Fruit fly (Drosophila melanogaster) whole organism, wandering third instar larva: Measurements from ENCODE around the gene CG46310.

ENCODE experiments used
- CG32264 ChIP-seq: fragments of 200-800 bp; sonication (Bioruptor generic); optimal IDR thresholded peaks from 2 replicates; lab custom pipeline; 2016; ENCODE audit warnings: missing biosample characterization, missing genetic modification characterization
- HLH106 ChIP-seq: fragments of 200-800 bp; optimal IDR thresholded peaks from 3 replicates; lab custom pipeline; 2019; ENCODE audit warnings: missing biosample characterization, mild to moderate bottlenecking, missing genetic modification characterization, moderate library complexity
- Hr83 ChIP-seq: fragments of 200-300 bp; sonication (Bioruptor generic); optimal IDR thresholded peaks from 2 replicates; lab custom pipeline; 2016; ENCODE audit warnings: missing biosample characterization, mild to moderate bottlenecking, missing genetic modification characterization, moderate library complexity; ENCODE audit not compliant: poor library complexity, severe bottlenecking
- Mio ChIP-seq: sonication (Bioruptor generic); optimal IDR thresholded peaks from 2 replicates; lab custom pipeline; 2016; ENCODE audit warnings: missing biosample characterization, missing genetic modification characterization
- OdsH ChIP-seq: fragments of 200-800 bp; sonication (Bioruptor generic); optimal IDR thresholded peaks from 2 replicates; lab custom pipeline; 2016; ENCODE audit warnings: missing biosample characterization, mild to moderate bottlenecking, missing genetic modification characterization
- dl ChIP-seq, 2 experiments: fragments of 175-275, 200-275 bp in 1 of 2; fragments of 200-275 bp in 1 of 2; sonication (Bioruptor generic); optimal IDR thresholded peaks; lab custom pipeline; 2018; ENCODE audit warnings: mild to moderate bottlenecking in 2 of 2, missing biosample characterization in 2 of 2, missing genetic modification characterization in 2 of 2, moderate library complexity in 2 of 2; ENCODE audit not compliant: partially characterized antibody in 2 of 2, insufficient read depth in 1 of 2
- dmrt93B ChIP-seq: fragments of 200-800 bp; sonication (Bioruptor generic); optimal IDR thresholded peaks from 2 replicates; lab custom pipeline; 2018; ENCODE audit warnings: missing biosample characterization, mild to moderate bottlenecking, missing genetic modification characterization
- dsf ChIP-seq: sonication (Bioruptor generic); optimal IDR thresholded peaks from 2 replicates; lab custom pipeline; 2016; ENCODE audit warnings: missing biosample characterization, missing genetic modification characterization, borderline replicate concordance
- ey ChIP-seq: fragments of 200-800 bp; sonication (Bioruptor generic); optimal IDR thresholded peaks from 2 replicates; lab custom pipeline; 2016; ENCODE audit warnings: missing biosample characterization, missing genetic modification characterization
- foxo ChIP-seq, 2 experiments: fragments of 200-800 bp; sonication (Bioruptor generic); optimal IDR thresholded peaks; 2 replicates in 1 of 2; 3 replicates in 1 of 2; lab custom pipeline; 2016 to 2017; ENCODE audit warnings: missing biosample characterization in 2 of 2, missing genetic modification characterization in 2 of 2
- fru ChIP-seq: fragments of 200-800 bp; sonication (Bioruptor generic); optimal IDR thresholded peaks from 3 replicates; lab custom pipeline; 2016; ENCODE audit warnings: missing biosample characterization, mild to moderate bottlenecking, missing genetic modification characterization
- lola ChIP-seq: fragments of >200 bp; optimal IDR thresholded peaks from 2 replicates; lab custom pipeline; 2017; ENCODE audit warnings: missing biosample characterization, missing genetic modification characterization
- pan ChIP-seq: fragments of >200 bp; optimal IDR thresholded peaks from 2 replicates; lab custom pipeline; 2017
- psq ChIP-seq: fragments of 200-800 bp; sonication (Bioruptor generic); optimal IDR thresholded peaks from 3 replicates; lab custom pipeline; 2017; ENCODE audit warnings: missing biosample characterization, mild to moderate bottlenecking, missing genetic modification characterization, moderate library complexity
- tai ChIP-seq: sonication (Bioruptor generic); optimal IDR thresholded peaks from 2 replicates; lab custom pipeline; 2016; ENCODE audit warnings: missing biosample characterization, missing genetic modification characterization
- usp ChIP-seq: fragments of >200 bp; optimal IDR thresholded peaks from 2 replicates; lab custom pipeline; 2017; ENCODE audit warnings: missing biosample characterization, missing genetic modification characterization

Gene CG46310

DNA sequence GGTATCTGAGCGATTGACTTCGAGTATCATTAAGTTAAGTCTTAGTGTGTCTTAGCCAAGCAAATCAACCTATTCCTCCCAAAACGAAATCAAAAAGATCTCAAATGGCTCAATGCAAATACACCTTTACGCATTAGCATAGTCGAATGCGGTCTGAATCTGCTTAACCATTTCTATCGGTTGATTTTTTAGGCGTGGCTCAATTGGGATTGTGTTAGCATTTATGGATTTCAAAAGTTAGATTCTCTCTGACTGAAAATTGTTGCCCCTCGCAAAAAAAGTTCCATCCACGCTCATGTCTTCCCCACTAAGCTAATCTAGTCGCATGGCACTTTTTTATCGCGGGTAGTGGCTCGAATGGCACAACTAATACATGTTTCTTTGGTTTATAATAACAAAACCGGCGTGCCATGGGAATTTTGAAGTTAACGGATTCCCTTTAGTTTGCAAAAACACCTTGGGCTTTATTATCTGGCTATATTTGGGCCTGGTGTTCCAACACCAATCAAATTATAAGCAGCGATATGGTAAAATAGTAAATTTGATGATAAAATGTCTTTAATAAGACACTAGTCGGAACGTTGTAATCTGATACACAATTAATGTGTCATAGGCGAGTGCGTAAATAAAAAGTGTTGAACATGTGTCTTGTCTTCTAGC is 55.1 kb downstream of the CG46310 start:
- no peak for TF ChIP-seq CG32264
- TF ChIP-seq ey (GFP tag; lab: Kevin White, UChicago) = no peak
- TF ChIP-seq Hr83 = no peak
- TF ChIP-seq foxo (GFP tag; optimal IDR thresholded peaks at IDR 0.05; lab: Kevin White, UChicago) = no peak
- no peak for TF ChIP-seq usp (GFP tag; lab: Kevin White, UChicago)
- no peak for TF ChIP-seq pan (lab: Kevin White, UChicago)
- no peak for TF ChIP-seq dl (GFP tag; optimal IDR thresholded peaks at IDR 0.05; lab: Kevin White, UChicago; ENCODE audit: insufficient read depth in 1 of 2, partially characterized antibody in 2 of 2)
- TF ChIP-seq psq (GFP tag; lab: Kevin White, UChicago) = no peak
- no peak for TF ChIP-seq dmrt93B (GFP tag; lab: Kevin White, UChicago)
- TF ChIP-seq lola (GFP tag; lab: Kevin White, UChicago) = no peak
- no peak for TF ChIP-seq fru (GFP tag; lab: Kevin White, UChicago)
- TF ChIP-seq OdsH = no peak
- TF ChIP-seq Mio (GFP tag; lab: Kevin White, UChicago) = no peak
- TF ChIP-seq dsf = no peak
- TF ChIP-seq HLH106 (tag; lab: Kevin White, UChicago) = no peak
- no peak for TF ChIP-seq tai (GFP tag; lab: Kevin White, UChicago)
